Fruit fly (Drosophila melanogaster) whole organism, embryonic: ENCODE results near the gene GCC88.
A peak's percentile ranks its signal among the peaks of the same experiment; 100 is the strongest.

Experiments used
- Ada2b ChIP-seq: fragments of 200-800 bp; sonication (Bioruptor generic); IDR thresholded peaks from 2 replicates; pipeline ENCODE4 v1.3.6; 2022; ENCODE audit warnings: missing biosample characterization, missing genetic modification characterization
- Atf3 ChIP-seq: fragments of 200-800 bp; sonication (Bioruptor generic); optimal IDR thresholded peaks from 3 replicates; lab custom pipeline; 2016; ENCODE audit warnings: missing biosample characterization, missing genetic modification characterization
- CG10321 ChIP-seq: fragments of 200-800 bp; sonication (Bioruptor generic); IDR thresholded peaks from 2 replicates; pipeline ENCODE4 v1.3.6; 2022; ENCODE audit warnings: missing biosample characterization, missing genetic modification characterization
- CG10565 ChIP-seq: fragments of 200-800 bp; sonication (Bioruptor generic); optimal IDR thresholded peaks from 3 replicates; lab custom pipeline; 2016; ENCODE audit warnings: missing biosample characterization, mild to moderate bottlenecking, missing genetic modification characterization
- CG11398 ChIP-seq: fragments of 200-800 bp; sonication (Bioruptor generic); optimal IDR thresholded peaks from 2 replicates; lab custom pipeline; 2016; ENCODE audit warnings: missing biosample characterization, missing genetic modification characterization
- CG11560 ChIP-seq: fragments of 200-800 bp; sonication (Bioruptor generic); IDR thresholded peaks from 3 replicates; pipeline ENCODE4 v1.3.6; 2022; ENCODE audit warnings: missing biosample characterization, missing genetic modification characterization
- CG12155 ChIP-seq: fragments of 200-800 bp; sonication (Bioruptor generic); optimal IDR thresholded peaks from 3 replicates; lab custom pipeline; 2016; ENCODE audit warnings: missing biosample characterization, missing genetic modification characterization
- CG12219 ChIP-seq: fragments of 200-800 bp; sonication (Bioruptor generic); optimal IDR thresholded peaks from 3 replicates; lab custom pipeline; 2018; ENCODE audit warnings: missing biosample characterization, mild to moderate bottlenecking, missing genetic modification characterization
- CG1233 ChIP-seq: fragments of 200-800 bp; sonication (Bioruptor generic); optimal IDR thresholded peaks from 4 replicates; lab custom pipeline; 2018; ENCODE audit warnings: missing biosample characterization, mild to moderate bottlenecking, missing genetic modification characterization
- CG13894 ChIP-seq: fragments of 200-800 bp; sonication (Bioruptor generic); optimal IDR thresholded peaks from 3 replicates; lab custom pipeline; 2018; ENCODE audit warnings: missing biosample characterization, mild to moderate bottlenecking, missing genetic modification characterization, moderate library complexity
- CG15073 ChIP-seq: fragments of 200-800 bp; sonication (Bioruptor generic); optimal IDR thresholded peaks from 2 replicates; lab custom pipeline; 2016; ENCODE audit warnings: missing biosample characterization, missing genetic modification characterization
- CG17912 ChIP-seq: fragments of 200-800 bp; sonication (Bioruptor generic); optimal IDR thresholded peaks from 2 replicates; lab custom pipeline; 2018; ENCODE audit warnings: missing biosample characterization, mild to moderate bottlenecking, missing genetic modification characterization
- CG18262 ChIP-seq: fragments of 200-800 bp; optimal IDR thresholded peaks from 3 replicates; lab custom pipeline; 2019; ENCODE audit warnings: missing biosample characterization, mild to moderate bottlenecking, missing genetic modification characterization, moderate library complexity
- CG2889 ChIP-seq: fragments of 200-800 bp; sonication (Bioruptor generic); IDR thresholded peaks from 3 replicates; pipeline ENCODE4 v1.3.6; 2022; ENCODE audit warnings: missing biosample characterization, missing genetic modification characterization
- CG31388 ChIP-seq: fragments of 200-800 bp; sonication (Bioruptor generic); optimal IDR thresholded peaks from 2 replicates; lab custom pipeline; 2016; ENCODE audit warnings: missing biosample characterization, missing genetic modification characterization
- CG34376 ChIP-seq: fragments of 200-800 bp; sonication (Bioruptor generic); optimal IDR thresholded peaks from 2 replicates; lab custom pipeline; 2018; ENCODE audit warnings: missing biosample characterization, mild to moderate bottlenecking, missing genetic modification characterization
- CG3726 ChIP-seq: fragments of 200-800 bp; sonication (Bioruptor generic); IDR thresholded peaks from 3 replicates; pipeline ENCODE4, ENCODE4 v1.3.6; 2022; ENCODE audit warnings: missing biosample characterization, missing genetic modification characterization
- CG3995 ChIP-seq: fragments of 200-800 bp; sonication (Bioruptor generic); optimal IDR thresholded peaks from 3 replicates; lab custom pipeline; 2016; ENCODE audit warnings: missing biosample characterization, missing genetic modification characterization
- CG4328 ChIP-seq: fragments of 200-800 bp; sonication (Bioruptor generic); optimal IDR thresholded peaks from 3 replicates; lab custom pipeline; 2017; ENCODE audit warnings: missing biosample characterization, missing genetic modification reagents, missing genetic modification characterization
- CG4360 ChIP-seq: fragments of 200-800 bp; sonication (Bioruptor generic); IDR thresholded peaks from 2 replicates; pipeline ENCODE4 v1.3.6; 2022; ENCODE audit warnings: missing biosample characterization, missing genetic modification characterization
- CG4617 ChIP-seq: fragments of 200-800 bp; sonication (Bioruptor generic); optimal IDR thresholded peaks from 3 replicates; lab custom pipeline; 2016; ENCODE audit warnings: missing biosample characterization, missing genetic modification characterization, borderline replicate concordance
- CG4707 ChIP-seq: fragments of 200-800 bp; sonication (Bioruptor generic); optimal IDR thresholded peaks from 2 replicates; lab custom pipeline; 2018; ENCODE audit warnings: missing biosample characterization, mild to moderate bottlenecking, missing genetic modification characterization, moderate library complexity
- CG5953 ChIP-seq: fragments of 200-800 bp; sonication (Bioruptor generic); IDR thresholded peaks from 2 replicates; pipeline ENCODE4 v1.3.6; 2022; ENCODE audit warnings: missing biosample characterization, missing genetic modification characterization
- CG6272 ChIP-seq: fragments of 200-800 bp; sonication (Bioruptor generic); IDR thresholded peaks from 2 replicates; pipeline ENCODE4 v1.3.6; 2022; ENCODE audit warnings: missing biosample characterization, missing genetic modification characterization
- CG6791 ChIP-seq: fragments of 200-800 bp; sonication (Bioruptor generic); IDR thresholded peaks from 3 replicates; pipeline ENCODE4 v1.3.6; 2022; ENCODE audit warnings: missing biosample characterization, missing genetic modification characterization; ENCODE audit not compliant: partially characterized antibody
- CG8290 ChIP-seq, 3 experiments: fragments of 200-800 bp; sonication (Bioruptor generic); optimal IDR thresholded peaks; 2 replicates each; lab custom pipeline; 2016 to 2019; ENCODE audit warnings: missing biosample characterization in 3 of 3, missing genetic modification characterization in 3 of 3, mild to moderate bottlenecking in 2 of 3, moderate library complexity in 1 of 3
- D19A ChIP-seq: fragments of 200-800 bp; optimal IDR thresholded peaks from 3 replicates; lab custom pipeline; 2019; ENCODE audit warnings: missing biosample characterization, mild to moderate bottlenecking, missing genetic modification characterization, moderate library complexity
- HmgZ ChIP-seq: fragments of 200-800 bp; sonication (Bioruptor generic); optimal IDR thresholded peaks from 2 replicates; lab custom pipeline; 2018; ENCODE audit warnings: missing biosample characterization, mild to moderate bottlenecking, missing genetic modification characterization
- Hr51 ChIP-seq, 2 experiments: fragments of 200-800 bp; sonication (Bioruptor generic); optimal IDR thresholded peaks; 2 replicates in 1 of 2; 3 replicates in 1 of 2; lab custom pipeline; 2016 to 2018; ENCODE audit warnings: missing biosample characterization in 2 of 2, missing genetic modification characterization in 2 of 2, mild to moderate bottlenecking in 1 of 2, moderate library complexity in 1 of 2
- Max ChIP-seq: fragments of 200-800 bp; sonication (Bioruptor generic); optimal IDR thresholded peaks from 2 replicates; lab custom pipeline; 2016; ENCODE audit warnings: missing biosample characterization, mild to moderate bottlenecking, missing genetic modification characterization
- Nf-YB ChIP-seq: fragments of 200-800 bp; sonication (Bioruptor generic); optimal IDR thresholded peaks from 3 replicates; lab custom pipeline; 2019; ENCODE audit warnings: missing biosample characterization, mild to moderate bottlenecking, missing genetic modification characterization, moderate library complexity
- Six4 ChIP-seq: fragments of 200-800 bp; sonication (Bioruptor generic); optimal IDR thresholded peaks from 2 replicates; lab custom pipeline; 2016; ENCODE audit warnings: missing biosample characterization, missing genetic modification characterization
- Sox100B ChIP-seq: fragments of 200-800 bp; sonication (Bioruptor generic); optimal IDR thresholded peaks from 3 replicates; lab custom pipeline; 2018; ENCODE audit warnings: missing biosample characterization, mild to moderate bottlenecking, missing genetic modification characterization
- amos ChIP-seq: fragments of 200-800 bp; sonication (Bioruptor generic); IDR thresholded peaks from 2 replicates; pipeline ENCODE4 v1.3.6; 2022; ENCODE audit warnings: missing biosample characterization, missing genetic modification characterization; ENCODE audit not compliant: partially characterized antibody
- bigmax ChIP-seq: fragments of 200-800 bp; sonication (Bioruptor generic); optimal IDR thresholded peaks from 2 replicates; lab custom pipeline; 2018; ENCODE audit warnings: missing biosample characterization, mild to moderate bottlenecking, missing genetic modification characterization
- bowl ChIP-seq: fragments of 200-800 bp; sonication (Bioruptor generic); IDR thresholded peaks from 2 replicates; pipeline ENCODE4 v1.3.6; 2022; ENCODE audit warnings: missing biosample characterization, missing genetic modification characterization
- br ChIP-seq: fragments of >200 bp; optimal IDR thresholded peaks from 2 replicates; lab custom pipeline; 2017
- dpn ChIP-seq, 2 experiments: fragments of 200-800 bp; sonication (Bioruptor generic); optimal IDR thresholded peaks; 3 replicates each; lab custom pipeline; 2016; ENCODE audit warnings: missing biosample characterization in 2 of 2, missing genetic modification characterization in 2 of 2
- ham ChIP-seq: fragments of 200-800 bp; sonication (Bioruptor generic); IDR thresholded peaks from 2 replicates; pipeline ENCODE4 v1.3.6; 2022; ENCODE audit warnings: missing biosample characterization, missing genetic modification characterization
- kay ChIP-seq: fragments of 200-800 bp; sonication (Bioruptor generic); optimal IDR thresholded peaks from 2 replicates; lab custom pipeline; 2016; ENCODE audit warnings: missing biosample characterization, missing genetic modification characterization
- ken ChIP-seq: fragments of 200-800 bp; sonication (Bioruptor generic); IDR thresholded peaks from 3 replicates; pipeline ENCODE4 v1.3.6; 2022; ENCODE audit warnings: missing biosample characterization, missing genetic modification characterization
- lbe ChIP-seq: fragments of 200-800 bp; sonication (Bioruptor generic); optimal IDR thresholded peaks from 2 replicates; lab custom pipeline; 2016; ENCODE audit warnings: missing biosample characterization, mild to moderate bottlenecking, missing genetic modification characterization
- pb ChIP-seq: fragments of 200-800 bp; sonication (Bioruptor generic); optimal IDR thresholded peaks from 3 replicates; lab custom pipeline; 2016; ENCODE audit warnings: missing biosample characterization, missing genetic modification characterization
- peb ChIP-seq: fragments of 200-800 bp; sonication (Bioruptor generic); IDR thresholded peaks from 2 replicates; pipeline ENCODE4 v1.3.6; 2022; ENCODE audit warnings: missing biosample characterization, missing genetic modification characterization
- pum ChIP-seq: fragments of 200-800 bp; sonication (Bioruptor generic); optimal IDR thresholded peaks from 2 replicates; lab custom pipeline; 2016; ENCODE audit warnings: missing biosample characterization, missing genetic modification characterization
- ranshi ChIP-seq: fragments of 200-800 bp; sonication (Bioruptor generic); IDR thresholded peaks from 2 replicates; pipeline ENCODE4 v1.3.6; 2022; ENCODE audit warnings: missing biosample characterization, missing genetic modification characterization
- repo ChIP-seq: fragments of 200-800 bp; sonication (Bioruptor generic); optimal IDR thresholded peaks from 2 replicates; lab custom pipeline; 2016; ENCODE audit warnings: missing biosample characterization, missing genetic modification characterization
- sr ChIP-seq: fragments of 200-800 bp; sonication (Bioruptor generic); IDR thresholded peaks from 3 replicates; pipeline ENCODE4 v1.3.6; 2022; ENCODE audit warnings: missing biosample characterization, missing genetic modification characterization
- tgo ChIP-seq: fragments of 200-800 bp; sonication (Bioruptor generic); IDR thresholded peaks from 3 replicates; pipeline ENCODE4 v1.3.6; 2022; ENCODE audit warnings: missing biosample characterization, missing genetic modification characterization
- toy ChIP-seq: fragments of 200-800 bp; sonication (Bioruptor generic); IDR thresholded peaks from 2 replicates; pipeline ENCODE4 v1.3.6; 2022; ENCODE audit warnings: missing biosample characterization, missing genetic modification characterization
- trh ChIP-seq: fragments of 200-800 bp; sonication (Bioruptor generic); optimal IDR thresholded peaks from 2 replicates; lab custom pipeline; 2016; ENCODE audit warnings: missing biosample characterization, missing genetic modification characterization

GCC88 gene

DNA sequence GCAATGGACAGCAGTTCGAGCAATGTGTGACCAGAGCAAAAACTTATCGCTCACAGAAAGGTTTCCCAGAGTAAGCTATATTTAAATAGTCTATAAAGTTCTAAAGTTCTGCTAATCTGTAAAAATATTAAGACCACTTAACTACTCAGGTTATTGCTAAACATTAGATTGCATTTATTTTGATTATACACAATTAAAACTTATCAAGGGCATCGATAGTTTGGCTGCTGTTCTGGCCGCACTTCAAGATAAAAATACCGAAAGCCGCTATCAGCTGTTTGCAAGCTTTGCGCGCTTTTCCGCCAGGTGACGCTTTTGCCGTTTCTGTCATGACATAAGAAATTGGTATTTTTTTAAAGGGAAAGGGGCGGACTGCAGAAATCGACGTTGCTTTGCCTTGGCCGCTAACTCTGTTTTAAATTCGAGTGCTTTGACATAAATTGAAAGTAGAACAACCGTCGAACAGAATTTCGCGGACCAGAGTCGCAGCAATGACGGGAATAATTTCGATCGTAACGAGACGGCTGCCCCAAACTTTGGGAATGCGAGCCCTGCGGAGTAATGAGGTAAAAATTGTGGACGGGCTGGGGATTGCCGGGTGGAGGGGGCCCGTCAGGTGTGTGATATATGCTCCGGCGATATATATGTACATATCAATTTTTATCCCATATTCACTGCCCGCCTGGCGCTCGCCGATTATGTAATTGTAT is 13.7 kb upstream of the GCC88 start, which contains the start of the genes CG17734 and CG5214 (continued):
- TF ChIP-seq repo (GFP tag; lab: Kevin White, UChicago) = no peak
- TF ChIP-seq bigmax (GFP tag; lab: Kevin White, UChicago) = no peak
- no peak for TF ChIP-seq CG10565 (GFP tag; lab: Kevin White, UChicago)
- TF ChIP-seq pum = no peak
- no peak for TF ChIP-seq CG10321 (GFP tag; lab: Robert Waterston, UW)
- 0 out of 2 replicates have a peak, but pooled peaks have one; percentile 5 for TF ChIP-seq ranshi
- TF ChIP-seq CG13894 (tag; lab: Kevin White, UChicago) = no peak
- no peak for TF ChIP-seq CG4328 (GFP tag; lab: Kevin White, UChicago)
- TF ChIP-seq CG4617 (GFP tag; lab: Kevin White, UChicago) = peak; percentile 49
- TF ChIP-seq CG18262 (tag; lab: Kevin White, UChicago) = no peak
- TF ChIP-seq CG12219 (GFP tag; lab: Kevin White, UChicago) = no peak
- TF ChIP-seq CG15073 (GFP tag; lab: Kevin White, UChicago) = no peak
- TF ChIP-seq CG3995 (GFP tag; lab: Kevin White, UChicago) = peak; percentile 24
- no peak for TF ChIP-seq CG11560 (tag; lab: Robert Waterston, UW)
- TF ChIP-seq br (lab: Kevin White, UChicago) = no peak
- TF ChIP-seq ham = no peak
- no peak for TF ChIP-seq Nf-YB (GFP tag; lab: Kevin White, UChicago)
- no peak for TF ChIP-seq Hr51 (GFP tag; optimal IDR thresholded peaks at IDR 0.05; lab: Kevin White, UChicago)
- TF ChIP-seq CG2889 (GFP tag; lab: Robert Waterston, UW) = no peak
- peak; percentile 33 for TF ChIP-seq CG8290 (GFP tag; optimal IDR thresholded peaks at IDR 0.05; lab: Kevin White, UChicago)
- TF ChIP-seq CG8290 (tag; optimal IDR thresholded peaks at IDR 0.05; lab: Kevin White, UChicago) = no peak
- no peak for TF ChIP-seq CG11398
- TF ChIP-seq CG17912 = no peak
- no peak for TF ChIP-seq CG1233 (GFP tag; lab: Kevin White, UChicago)
- no peak for TF ChIP-seq tgo
- peak; percentile 21 for TF ChIP-seq kay (GFP tag; lab: Kevin White, UChicago)
- TF ChIP-seq toy (GFP tag; lab: Robert Waterston, UW) = no peak
- TF ChIP-seq D19A = no peak
- TF ChIP-seq CG4360 (GFP tag; lab: Robert Waterston, UW) = no peak
- no peak for TF ChIP-seq CG6791 (GFP tag; lab: Robert Waterston, UW)
- TF ChIP-seq HmgZ = peak; percentile 44
- no peak for TF ChIP-seq sr (GFP tag; lab: Robert Waterston, UW)
- no peak for TF ChIP-seq Sox100B (GFP tag; lab: Kevin White, UChicago)
- peak; percentile 32 for TF ChIP-seq CG34376
- TF ChIP-seq CG31388 = no peak
- TF ChIP-seq pb (GFP tag; lab: Kevin White, UChicago) = no peak
- TF ChIP-seq trh (GFP tag; lab: Kevin White, UChicago) = no peak
- no peak for TF ChIP-seq CG4707
- TF ChIP-seq Ada2b = no peak
- TF ChIP-seq CG5953 = no peak
- no peak for TF ChIP-seq CG12155 (GFP tag; lab: Kevin White, UChicago)
- no peak for TF ChIP-seq ken
- TF ChIP-seq CG6272 (GFP tag; lab: Robert Waterston, UW) = no peak
- TF ChIP-seq bowl = no peak
- TF ChIP-seq Max (GFP tag; lab: Kevin White, UChicago) = no peak
- TF ChIP-seq CG3726 (GFP tag; lab: Robert Waterston, UW) = no peak
- TF ChIP-seq peb (GFP tag; lab: Robert Waterston, UW) = no peak
- TF ChIP-seq amos (GFP tag; lab: Robert Waterston, UW) = peak; percentile 67; the same call in 1 of the 2 replicates
- peak; percentile 38 for TF ChIP-seq Atf3 (GFP tag; lab: Kevin White, UChicago)
- no peak for TF ChIP-seq Six4 (GFP tag; lab: Kevin White, UChicago)
- TF ChIP-seq lbe = no peak
- TF ChIP-seq dpn (GFP tag; optimal IDR thresholded peaks at IDR 0.05; lab: Kevin White, UChicago) = peak; percentile 0 to 54
